Worm (Caenorhabditis elegans) whole organism, young adult: ENCODE measurements around the gene cyp-23A1.

Experiments used
- B0019.2 ChIP-seq: fragments of 200-800 bp; sonication (Bioruptor generic); conservative IDR thresholded peaks from 2 replicates; pipeline ENCODE4 v1.3.6; 2022; ENCODE audit warnings: missing genetic modification reagents, missing genetic modification characterization, missing compliant biosample characterization
- B0336.3 ChIP-seq: fragments of 200-800 bp; sonication (Bioruptor generic); IDR thresholded peaks from 2 replicates; pipeline ENCODE4 v1.3.6; 2022; ENCODE audit warnings: missing genetic modification characterization, missing compliant biosample characterization
- C06A6.2 ChIP-seq: fragments of 200-800 bp; sonication (Bioruptor generic); conservative IDR thresholded peaks from 2 replicates; pipeline ENCODE4 v1.3.6; 2022; ENCODE audit warnings: missing genetic modification characterization, missing compliant biosample characterization
- F33H1.4 ChIP-seq: fragments of 200-800 bp; sonication (Bioruptor generic); IDR thresholded peaks from 2 replicates; pipeline ENCODE4 v1.3.6; 2022; ENCODE audit warnings: missing genetic modification reagents, missing genetic modification characterization, missing compliant biosample characterization
- F39B2.1 ChIP-seq: fragments of 200-800 bp; sonication (Bioruptor generic); IDR thresholded peaks from 2 replicates; pipeline ENCODE4 v1.3.6; 2022; ENCODE audit warnings: missing genetic modification reagents, missing genetic modification characterization, missing compliant biosample characterization
- F49E8.2 ChIP-seq: sonication (generic microtip); optimal IDR thresholded peaks from 3 replicates; lab custom pipeline; 2017; ENCODE audit warnings: missing genetic modification characterization, mild to moderate bottlenecking, missing compliant biosample characterization, antibody characterized with exemption, moderate library complexity; ENCODE audit not compliant: insufficient read depth
- K11D2.4 ChIP-seq: fragments of 200-800 bp; sonication (Bioruptor generic); IDR thresholded peaks from 2 replicates; pipeline ENCODE4 v1.3.6; 2022; ENCODE audit warnings: missing genetic modification reagents, missing genetic modification characterization, missing compliant biosample characterization
- T07F8.4 ChIP-seq: sonication (generic microtip); optimal IDR thresholded peaks from 2 replicates; lab custom pipeline; 2016; ENCODE audit warnings: mild to moderate bottlenecking, missing genetic modification characterization, moderate library complexity, missing compliant biosample characterization
- T26A5.8 ChIP-seq: sonication (generic microtip); optimal IDR thresholded peaks from 2 replicates; lab custom pipeline; 2016; ENCODE audit warnings: missing genetic modification characterization, missing compliant biosample characterization
- akir-1 ChIP-seq: fragments of 200-800 bp; sonication (Bioruptor generic); optimal IDR thresholded peaks from 2 replicates; lab custom pipeline; 2018; ENCODE audit warnings: mild to moderate bottlenecking, missing genetic modification characterization, moderate library complexity, missing compliant biosample characterization
- aptf-2 ChIP-seq: fragments of 200-800 bp; sonication (Bioruptor generic); conservative IDR thresholded peaks from 2 replicates; pipeline ENCODE4 v1.3.6; 2022; ENCODE audit warnings: missing genetic modification reagents, missing genetic modification characterization, missing compliant biosample characterization
- aptf-3 ChIP-seq: fragments of 200-800 bp; sonication (Bioruptor generic); IDR thresholded peaks from 2 replicates; pipeline ENCODE4 v1.3.6; 2022; ENCODE audit warnings: missing genetic modification characterization, missing compliant biosample characterization
- bed-2 ChIP-seq: fragments of 200-800 bp; sonication (Bioruptor generic); IDR thresholded peaks from 2 replicates; pipeline ENCODE4 v1.3.6; 2022; ENCODE audit warnings: missing genetic modification reagents, missing genetic modification characterization, missing compliant biosample characterization
- ceh-27 ChIP-seq: fragments of 200-800 bp; sonication (Bioruptor generic); optimal IDR thresholded peaks from 2 replicates; lab custom pipeline; 2018; ENCODE audit warnings: mild to moderate bottlenecking, missing genetic modification characterization, moderate library complexity, missing compliant biosample characterization
- ceh-58 ChIP-seq: fragments of 200-800 bp; sonication (Bioruptor generic); IDR thresholded peaks from 2 replicates; pipeline ENCODE4 v1.3.6; 2022; ENCODE audit warnings: missing genetic modification characterization, missing compliant biosample characterization
- dpff-1 ChIP-seq: sonication (generic microtip); optimal IDR thresholded peaks from 2 replicates; lab custom pipeline; 2017; ENCODE audit warnings: mild to moderate bottlenecking, missing genetic modification characterization, missing compliant biosample characterization
- dpl-1 ChIP-seq: fragments of 150-350 bp; optimal IDR thresholded peaks from 2 replicates; lab custom pipeline; 2014; ENCODE audit warnings: missing biosample characterization, missing genetic modification reagents, missing genetic modification characterization
- egl-44 ChIP-seq: fragments of 200-800 bp; sonication (Bioruptor generic); IDR thresholded peaks from 2 replicates; pipeline ENCODE4 v1.3.6; 2022; ENCODE audit warnings: missing genetic modification reagents, missing genetic modification characterization, missing compliant biosample characterization
- egrh-3 ChIP-seq: fragments of 200-800 bp; sonication (Bioruptor generic); IDR thresholded peaks from 2 replicates; pipeline ENCODE4 v1.3.6; 2022; ENCODE audit warnings: missing genetic modification reagents, missing genetic modification characterization, missing compliant biosample characterization
- lin-26 ChIP-seq: fragments of 200-800 bp; sonication (Bioruptor generic); IDR thresholded peaks from 2 replicates; pipeline ENCODE4 v1.3.6; 2022; ENCODE audit warnings: missing genetic modification reagents, missing genetic modification characterization, missing compliant biosample characterization
- mxl-1 ChIP-seq: sonication (generic microtip); optimal IDR thresholded peaks from 2 replicates; lab custom pipeline; 2016; ENCODE audit warnings: missing genetic modification characterization, missing compliant biosample characterization
- nhr-120 ChIP-seq: fragments of 200-800 bp; sonication (Bioruptor generic); IDR thresholded peaks from 2 replicates; pipeline ENCODE4 v1.3.6; 2022; ENCODE audit warnings: missing genetic modification characterization, missing compliant biosample characterization
- nhr-80 ChIP-seq: sonication (generic microtip); optimal IDR thresholded peaks from 2 replicates; lab custom pipeline; 2016; ENCODE audit warnings: missing genetic modification characterization, missing compliant biosample characterization
- nhr-90 ChIP-seq: sonication (generic microtip); optimal IDR thresholded peaks from 2 replicates; lab custom pipeline; 2016; ENCODE audit warnings: missing genotype, mild to moderate bottlenecking, missing genetic modification characterization, missing compliant biosample characterization
- pbrm-1 ChIP-seq: fragments of 200-800 bp; sonication (Bioruptor generic); IDR thresholded peaks from 2 replicates; pipeline ENCODE4 v1.3.6; 2022; ENCODE audit warnings: missing genetic modification reagents, missing genetic modification characterization, missing compliant biosample characterization
- rec-8 ChIP-seq, 2 experiments: sonication (generic microtip); optimal IDR thresholded peaks; 2 replicates each; lab custom pipeline; 2016; ENCODE audit warnings: mild to moderate bottlenecking in 2 of 2, missing genetic modification characterization in 2 of 2, missing genetic modification reagents in 2 of 2, missing genotype in 2 of 2, missing biosample characterization in 1 of 2, missing compliant biosample characterization in 1 of 2, moderate library complexity in 1 of 2
- sdz-38 ChIP-seq: sonication (generic microtip); optimal IDR thresholded peaks from 2 replicates; lab custom pipeline; 2016; ENCODE audit warnings: missing genotype, missing genetic modification characterization, missing compliant biosample characterization
- sea-2 ChIP-seq: fragments of 200-800 bp; sonication (Bioruptor generic); IDR thresholded peaks from 2 replicates; pipeline ENCODE4 v1.3.6; 2022; ENCODE audit warnings: missing genetic modification characterization, missing compliant biosample characterization
- snpc-1.1 ChIP-seq: sonication (generic microtip); optimal IDR thresholded peaks from 2 replicates; lab custom pipeline; 2017; ENCODE audit warnings: missing genetic modification characterization, mild to moderate bottlenecking, missing compliant biosample characterization, antibody characterized with exemption, moderate library complexity, missing genotype, missing genetic modification reagents; ENCODE audit not compliant: insufficient read depth
- snpc-3.4 ChIP-seq: sonication (generic microtip); optimal IDR thresholded peaks from 2 replicates; lab custom pipeline; 2017; ENCODE audit warnings: missing genetic modification characterization, mild to moderate bottlenecking, missing compliant biosample characterization, antibody characterized with exemption, moderate library complexity, missing genotype, missing genetic modification reagents
- snpc-4 ChIP-seq, 5 experiments: fragments of 150-350 bp in 1 of 5; sonication (generic microtip) in 4 of 5; optimal IDR thresholded peaks; 2 replicates each; lab custom pipeline; 2014 to 2018; ENCODE audit warnings: missing genetic modification characterization in 5 of 5, missing biosample characterization in 3 of 5, antibody characterized with exemption in 2 of 5, mild to moderate bottlenecking in 2 of 5, missing compliant biosample characterization in 2 of 5, missing genotype in 2 of 5, moderate library complexity in 2 of 5, missing genetic modification reagents in 1 of 5
- unc-62 ChIP-seq: fragments of 150-350 bp; optimal IDR thresholded peaks from 2 replicates; lab custom pipeline; 2014; ENCODE audit warnings: missing biosample characterization, missing genetic modification reagents, missing genetic modification characterization
- xnd-1 ChIP-seq: sonication (generic microtip); optimal IDR thresholded peaks from 2 replicates; lab custom pipeline; 2016; ENCODE audit warnings: missing genotype, missing genetic modification reagents, missing genetic modification characterization, missing compliant biosample characterization
- zfh-2 ChIP-seq: fragments of 200-800 bp; sonication (Bioruptor generic); conservative IDR thresholded peaks from 2 replicates; pipeline ENCODE4 v1.3.6; 2022; ENCODE audit warnings: missing genetic modification reagents, missing genetic modification characterization, missing compliant biosample characterization
- ztf-22 ChIP-seq: fragments of 200-800 bp; sonication (Bioruptor generic); optimal IDR thresholded peaks from 2 replicates; lab custom pipeline; 2018; ENCODE audit warnings: mild to moderate bottlenecking, missing genetic modification characterization, moderate library complexity, missing compliant biosample characterization

cyp-23A1 gene

ce11 chrII:4511911-4512310 lies at the start of gene cyp-23A1:
TSS of gene cyp-23A1 (plus strand) at chrII:4512211.
- TF ChIP-seq C06A6.2 (GFP tag; lab: Robert Waterston, UW) (no peak), T07F8.4 (tag; lab: Kevin White, UChicago) (no peak), F49E8.2 (tag; lab: Kevin White, UChicago) (no peak), egrh-3 (GFP tag; lab: Robert Waterston, UW) (no peak), sdz-38 (tag; lab: Kevin White, UChicago) (no peak), pbrm-1 (GFP tag; lab: Robert Waterston, UW) (no peak), nhr-90 (tag; lab: Kevin White, UChicago) (no peak), dpff-1 (no peak), nhr-80 (tag; lab: Kevin White, UChicago) (no peak), aptf-2 (no peak), mxl-1 (tag; lab: Kevin White, UChicago) (no peak), K11D2.4 (GFP tag; lab: Robert Waterston, UW) (no peak), zfh-2 (GFP tag; lab: Robert Waterston, UW) (no peak), egl-44 (no peak), T26A5.8 (tag; lab: Kevin White, UChicago) (no peak), dpl-1 (GFP tag; lab: Kevin White, UChicago) (no peak)

- TF ChIP-seq ztf-22 (no peak), B0019.2 (GFP tag; lab: Robert Waterston, UW) (no peak), sea-2 (GFP tag; lab: Robert Waterston, UW) (no peak), F39B2.1 (no peak), ceh-27 (GFP tag; lab: Kevin White, UChicago) (no peak), bed-2 (GFP tag; lab: Robert Waterston, UW) (no peak), xnd-1 (no peak), nhr-120 (GFP tag; lab: Robert Waterston, UW) (no peak), rec-8 (tag; optimal IDR thresholded peaks at IDR 0.05; lab: Kevin White, UChicago) (no peak), snpc-3.4 (tag; lab: Kevin White, UChicago) (no peak), aptf-3 (GFP tag; lab: Robert Waterston, UW) (no peak), ceh-58 (GFP tag; lab: Robert Waterston, UW) (no peak), B0336.3 (GFP tag; lab: Robert Waterston, UW) (no peak), snpc-1.1 (no peak), egrh-3 (GFP tag; lab: Robert Waterston, UW) (no peak), unc-62 (GFP tag; lab: Kevin White, UChicago) (no peak), F33H1.4 (no peak), snpc-4 (GFP tag; optimal IDR thresholded peaks at IDR 0.05; lab: Kevin White, UChicago) (no peak), snpc-4 (tag; optimal IDR thresholded peaks at IDR 0.05; lab: Kevin White, UChicago) (no peak), akir-1 (no peak)
Measured at ce11 chrII:4462842-4463241, 49.2 kb upstream of the cyp-23A1 start.

ce11 chrII:4467869-4468268 lies 44.1 kb upstream of the cyp-23A1 start, which contains the start of gene W06B4.2:
TSS of gene W06B4.2 (plus strand) at chrII:4468169.
- TF ChIP-seq nhr-90 (tag; lab: Kevin White, UChicago) (no peak), lin-26 (no peak)
